Worm (Caenorhabditis elegans) whole organism, L2 larva: ENCODE data around the gene C28F5.1.

Experiments
- C34F6.9 ChIP-seq: fragments of 150-350 bp; optimal IDR thresholded peaks from 2 replicates; lab custom pipeline; 2014; ENCODE audit warnings: missing biosample characterization, missing genetic modification characterization
- F13H6.1 ChIP-seq: sonication (generic microtip); optimal IDR thresholded peaks from 2 replicates; lab custom pipeline; 2016; ENCODE audit warnings: missing genetic modification characterization, missing compliant biosample characterization
- R02D3.7 ChIP-seq: fragments of 150-350 bp; optimal IDR thresholded peaks from 2 replicates; lab custom pipeline; 2014; ENCODE audit warnings: missing biosample characterization, missing genetic modification characterization
- Y55F3AM.14 ChIP-seq: fragments of 200-800 bp; sonication (Bioruptor generic); optimal IDR thresholded peaks from 2 replicates; lab custom pipeline; 2018; ENCODE audit warnings: mild to moderate bottlenecking, missing genetic modification characterization, missing compliant biosample characterization
- ZK546.5 ChIP-seq: sonication (generic microtip); optimal IDR thresholded peaks from 2 replicates; lab custom pipeline; 2017; ENCODE audit warnings: missing biosample characterization, missing genetic modification characterization
- alr-1 ChIP-seq: fragments of 150-350 bp; optimal IDR thresholded peaks from 2 replicates; lab custom pipeline; 2014; ENCODE audit warnings: missing biosample characterization, missing genetic modification characterization
- ama-1 ChIP-seq: fragments of 150-350 bp; optimal IDR thresholded peaks from 2 replicates; lab custom pipeline; 2018; ENCODE audit warnings: inconsistent platforms
- ceh-16 ChIP-seq: fragments of 150-350 bp; optimal IDR thresholded peaks from 2 replicates; lab custom pipeline; 2014; ENCODE audit warnings: missing biosample characterization, missing genetic modification characterization
- ceh-82 ChIP-seq: fragments of 150-350 bp; optimal IDR thresholded peaks from 2 replicates; lab custom pipeline; 2014; ENCODE audit warnings: missing biosample characterization, missing genetic modification characterization
- crh-2 ChIP-seq: sonication (generic microtip); optimal IDR thresholded peaks from 2 replicates; lab custom pipeline; 2017; ENCODE audit warnings: missing biosample characterization, missing genetic modification characterization
- dmd-4 ChIP-seq: sonication (generic microtip); optimal IDR thresholded peaks from 2 replicates; lab custom pipeline; 2017; ENCODE audit warnings: missing biosample characterization, missing genetic modification characterization
- egl-27 ChIP-seq: sonication (generic microtip); optimal IDR thresholded peaks from 3 replicates; lab custom pipeline; 2017; ENCODE audit warnings: missing biosample characterization, missing genetic modification reagents, missing genetic modification characterization
- elt-1 ChIP-seq: fragments of 150-350 bp; optimal IDR thresholded peaks from 2 replicates; lab custom pipeline; 2014; ENCODE audit warnings: missing biosample characterization, missing genetic modification characterization
- elt-3 ChIP-seq: sonication (generic microtip); optimal IDR thresholded peaks from 2 replicates; lab custom pipeline; 2017; ENCODE audit warnings: missing biosample characterization, missing genetic modification characterization
- fos-1 ChIP-seq: fragments of 150-350 bp; optimal IDR thresholded peaks from 2 replicates; lab custom pipeline; 2014; ENCODE audit warnings: missing biosample characterization, missing genetic modification characterization
- gmeb-1 ChIP-seq: fragments of 150-350 bp; optimal IDR thresholded peaks from 2 replicates; lab custom pipeline; 2014; ENCODE audit warnings: missing biosample characterization, missing genetic modification characterization
- lin-11 ChIP-seq: fragments of 150-350 bp; sonication (generic microtip); optimal IDR thresholded peaks from 2 replicates; lab custom pipeline; 2014; ENCODE audit warnings: missing biosample characterization, missing genetic modification characterization, inconsistent platforms, mixed read lengths
- lin-13 ChIP-seq: fragments of 150-350 bp; optimal IDR thresholded peaks from 2 replicates; lab custom pipeline; 2014; ENCODE audit warnings: missing biosample characterization, missing genetic modification reagents, missing genetic modification characterization
- lin-39 ChIP-seq: fragments of 150-350 bp; optimal IDR thresholded peaks from 2 replicates; lab custom pipeline; 2014; ENCODE audit warnings: missing biosample characterization, missing genetic modification reagents, missing genetic modification characterization
- lsy-2 ChIP-seq, 2 experiments: fragments of 150-350 bp in 1 of 2; sonication (generic microtip) in 1 of 2; optimal IDR thresholded peaks; 2 replicates each; lab custom pipeline; 2014 to 2017; ENCODE audit warnings: missing biosample characterization in 2 of 2, missing genetic modification characterization in 2 of 2
- mab-5 ChIP-seq: fragments of 150-350 bp; optimal IDR thresholded peaks from 2 replicates; lab custom pipeline; 2014; ENCODE audit warnings: missing biosample characterization, missing genetic modification characterization
- mbf-1 ChIP-seq: sonication (generic microtip); optimal IDR thresholded peaks from 2 replicates; lab custom pipeline; 2017; ENCODE audit warnings: missing biosample characterization, missing genetic modification characterization
- mdl-1 ChIP-seq, 2 experiments: fragments of 150-350 bp in 1 of 2; sonication (generic microtip) in 1 of 2; optimal IDR thresholded peaks; 2 replicates each; lab custom pipeline; 2017; ENCODE audit warnings: missing biosample characterization in 2 of 2, missing genetic modification characterization in 2 of 2
- nhr-10 ChIP-seq: sonication (generic microtip); optimal IDR thresholded peaks from 2 replicates; lab custom pipeline; 2017; ENCODE audit warnings: missing biosample characterization, missing genetic modification characterization
- nhr-11 ChIP-seq: fragments of 150-350 bp; optimal IDR thresholded peaks from 2 replicates; lab custom pipeline; 2014; ENCODE audit warnings: missing biosample characterization, missing genetic modification characterization
- nhr-12 ChIP-seq: fragments of 150-350 bp; optimal IDR thresholded peaks from 2 replicates; lab custom pipeline; 2014; ENCODE audit warnings: missing biosample characterization, missing genetic modification characterization
- nhr-129 ChIP-seq: fragments of 150-350 bp; optimal IDR thresholded peaks from 2 replicates; lab custom pipeline; 2014; ENCODE audit warnings: missing biosample characterization, missing genetic modification characterization
- nhr-21 ChIP-seq: fragments of 150-350 bp; optimal IDR thresholded peaks from 2 replicates; lab custom pipeline; 2014; ENCODE audit warnings: missing biosample characterization, missing genetic modification characterization
- nhr-23 ChIP-seq: fragments of 150-350 bp; optimal IDR thresholded peaks from 2 replicates; lab custom pipeline; 2014; ENCODE audit warnings: missing biosample characterization, missing genetic modification reagents, missing genetic modification characterization
- nhr-25 ChIP-seq: fragments of 150-350 bp; sonication (generic microtip); optimal IDR thresholded peaks from 3 replicates; lab custom pipeline; 2014; ENCODE audit warnings: missing biosample characterization, missing genetic modification characterization
- nhr-6 ChIP-seq: fragments of 150-350 bp; optimal IDR thresholded peaks from 2 replicates; lab custom pipeline; 2014; ENCODE audit warnings: missing biosample characterization, missing genetic modification characterization
- nhr-77 ChIP-seq: fragments of 150-350 bp; optimal IDR thresholded peaks from 2 replicates; lab custom pipeline; 2014; ENCODE audit warnings: missing biosample characterization, missing genetic modification characterization
- peb-1 ChIP-seq: fragments of 150-350 bp; optimal IDR thresholded peaks from 2 replicates; lab custom pipeline; 2014; ENCODE audit warnings: missing biosample characterization, missing genetic modification characterization
- sem-4 ChIP-seq: fragments of 150-350 bp; optimal IDR thresholded peaks from 2 replicates; lab custom pipeline; 2014; ENCODE audit warnings: missing biosample characterization, missing genetic modification reagents, missing genetic modification characterization
- skn-1 ChIP-seq: sonication (generic microtip); optimal IDR thresholded peaks from 2 replicates; lab custom pipeline; 2017; ENCODE audit warnings: missing biosample characterization, missing genetic modification characterization
- sma-3 ChIP-seq: sonication (generic microtip); optimal IDR thresholded peaks from 2 replicates; lab custom pipeline; 2016; ENCODE audit warnings: missing genetic modification reagents, missing genetic modification characterization, missing compliant biosample characterization
- sma-9 ChIP-seq, 2 experiments: fragments of 150-350 bp in 1 of 2; sonication (generic microtip) in 1 of 2; optimal IDR thresholded peaks; 2 replicates each; lab custom pipeline; 2014 to 2016; ENCODE audit warnings: missing genetic modification characterization in 2 of 2, mild to moderate bottlenecking in 1 of 2, missing biosample characterization in 1 of 2, missing compliant biosample characterization in 1 of 2, missing genetic modification reagents in 1 of 2, moderate library complexity in 1 of 2
- snpc-4 ChIP-seq: fragments of 150-350 bp; optimal IDR thresholded peaks from 2 replicates; lab custom pipeline; 2014; ENCODE audit warnings: missing biosample characterization, missing genetic modification characterization
- unc-39 ChIP-seq: fragments of 150-350 bp; optimal IDR thresholded peaks from 2 replicates; lab custom pipeline; 2014; ENCODE audit warnings: missing biosample characterization, missing genetic modification characterization
- unc-62 ChIP-seq: fragments of 150-350 bp; optimal IDR thresholded peaks from 2 replicates; lab custom pipeline; 2014; ENCODE audit warnings: missing biosample characterization, missing genetic modification reagents, missing genetic modification characterization
- zag-1 ChIP-seq: fragments of 150-350 bp; optimal IDR thresholded peaks from 2 replicates; lab custom pipeline; 2014; ENCODE audit warnings: missing biosample characterization, missing genetic modification characterization
- ztf-1 ChIP-seq: fragments of 200-800 bp; sonication (Bioruptor generic); conservative IDR thresholded peaks from 2 replicates; pipeline ENCODE4 v1.3.6; 2022; ENCODE audit warnings: missing genetic modification characterization, missing compliant biosample characterization
- ztf-4 ChIP-seq: fragments of 150-350 bp; optimal IDR thresholded peaks from 2 replicates; lab custom pipeline; 2014; ENCODE audit warnings: missing biosample characterization, missing genetic modification characterization

Gene C28F5.1

DNA sequence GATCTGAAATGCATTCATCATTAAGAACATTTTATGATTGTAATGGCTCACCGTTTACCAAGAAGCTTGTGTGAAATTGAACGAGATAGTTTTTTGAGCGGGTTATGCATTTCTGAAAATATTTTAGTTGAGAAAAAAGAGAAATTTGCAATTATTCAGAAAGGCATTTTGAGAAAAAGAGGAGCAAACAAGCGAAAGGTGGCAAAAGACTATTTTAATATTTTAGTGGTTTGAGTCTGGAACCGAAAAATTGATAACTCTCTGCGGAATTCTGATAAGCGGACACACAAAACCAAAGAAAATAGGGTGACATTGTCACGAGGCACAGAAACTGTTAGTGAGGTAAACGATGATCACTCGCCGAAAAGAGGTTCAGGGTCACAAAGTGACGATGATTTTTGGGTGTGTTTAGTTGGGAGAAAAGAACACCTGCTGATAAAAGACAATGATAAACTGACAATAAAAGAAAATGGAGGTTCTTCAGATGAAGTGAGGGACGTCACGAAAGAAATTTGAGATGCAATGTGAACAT lies 49.7 kb downstream of the C28F5.1 start:
- no peak for TF ChIP-seq zag-1
- peak; percentile 21 for TF ChIP-seq nhr-129 (tag; lab: Kevin White, UChicago)
- no peak for TF ChIP-seq ztf-4
- peak; percentile 16 for TF ChIP-seq nhr-21 (tag; lab: Kevin White, UChicago)
- TF ChIP-seq sma-3: peak; percentile 82
- peak; percentile 88 for TF ChIP-seq sma-9 (GFP tag; optimal IDR thresholded peaks at IDR 0.05; lab: Kevin White, UChicago)
- TF ChIP-seq sma-9 (tag; optimal IDR thresholded peaks at IDR 0.05; lab: Kevin White, UChicago): no peak
- peak in 1 of 2 experiments; percentile 6 for TF ChIP-seq lsy-2 (tag; optimal IDR thresholded peaks at IDR 0.05; lab: Kevin White, UChicago)
- peak; percentile 3 for TF ChIP-seq egl-27 (tag; lab: Kevin White, UChicago)
- no peak for TF ChIP-seq mbf-1 (tag; lab: Kevin White, UChicago)
- peak; percentile 14 for TF ChIP-seq nhr-25 (tag; lab: Kevin White, UChicago)
- TF ChIP-seq lin-39 (tag; lab: Kevin White, UChicago): no peak
- no peak for TF ChIP-seq nhr-77 (tag; lab: Kevin White, UChicago)
- no peak for TF ChIP-seq elt-1 (tag; lab: Kevin White, UChicago)
- no peak for TF ChIP-seq C34F6.9
- TF ChIP-seq nhr-10 (tag; lab: Kevin White, UChicago): no peak
- TF ChIP-seq dmd-4 (tag; lab: Kevin White, UChicago): no peak
- no peak for TF ChIP-seq mab-5 (tag; lab: Kevin White, UChicago)
- TF ChIP-seq crh-2 (tag; lab: Kevin White, UChicago): peak; percentile 71
- no peak for TF ChIP-seq peb-1 (tag; lab: Kevin White, UChicago)
- no peak for TF ChIP-seq ceh-82 (tag; lab: Kevin White, UChicago)
- no peak for TF ChIP-seq lin-13 (GFP tag; lab: Kevin White, UChicago)
- no peak for TF ChIP-seq unc-62 (GFP tag; lab: Kevin White, UChicago)
- no peak for TF ChIP-seq snpc-4 (tag; lab: Kevin White, UChicago)
- peak; percentile 50 for TF ChIP-seq gmeb-1 (tag; lab: Kevin White, UChicago)
- TF ChIP-seq R02D3.7 (tag; lab: Kevin White, UChicago): no peak
- TF ChIP-seq skn-1 (tag; lab: Kevin White, UChicago): no peak
- no peak for TF ChIP-seq alr-1 (tag; lab: Kevin White, UChicago)
- TF ChIP-seq nhr-12: no peak
- no peak for TF ChIP-seq unc-39 (tag; lab: Kevin White, UChicago)
- TF ChIP-seq F13H6.1: peak; percentile 60
- peak; percentile 91 for TF ChIP-seq fos-1 (tag; lab: Kevin White, UChicago)
- no peak for TF ChIP-seq ztf-1
- no peak for TF ChIP-seq mdl-1 (tag; optimal IDR thresholded peaks at IDR 0.05; lab: Kevin White, UChicago)
- TF ChIP-seq nhr-6 (tag; lab: Kevin White, UChicago): no peak
- TF ChIP-seq nhr-11 (tag; lab: Kevin White, UChicago): no peak
- no peak for TF ChIP-seq ZK546.5 (tag; lab: Kevin White, UChicago)
- peak; percentile 6 for TF ChIP-seq Y55F3AM.14
- TF ChIP-seq lin-11 (tag; lab: Kevin White, UChicago): no peak
- no peak for TF ChIP-seq nhr-23
- no peak for TF ChIP-seq elt-3 (tag; lab: Kevin White, UChicago)
- no peak for TF ChIP-seq sem-4 (tag; lab: Kevin White, UChicago)
- TF ChIP-seq ceh-16 (tag; lab: Kevin White, UChicago): no peak
- TF ChIP-seq ama-1: no peak

DNA sequence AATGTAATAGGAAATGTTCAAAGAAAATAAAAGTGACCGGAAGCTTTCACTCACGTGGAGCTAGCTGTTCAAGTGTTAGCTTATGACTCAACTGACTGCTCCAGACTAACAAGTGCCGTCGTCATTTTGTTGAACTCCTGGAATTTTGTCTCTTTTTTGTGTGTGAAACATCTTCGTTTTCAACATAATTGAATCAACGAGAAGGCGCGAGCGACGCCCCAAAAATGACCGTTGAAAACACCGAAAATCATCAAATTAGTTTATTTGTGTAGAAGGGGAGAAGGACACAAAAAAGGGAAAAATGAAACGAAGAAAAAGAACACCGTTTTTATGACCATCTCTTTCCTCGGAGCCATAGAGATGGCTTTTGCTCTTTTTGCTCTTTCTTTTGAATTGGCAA lies 50.3 kb downstream of the C28F5.1 start, which contains the start of gene ZK1290.14:
Gene ZK1290.14 (minus strand): TSS at position 139 of the 400 bp plus-strand sequence.
- no peak for TF ChIP-seq R02D3.7 (tag; lab: Kevin White, UChicago)
- peak; percentile 51 for TF ChIP-seq sem-4 (tag; lab: Kevin White, UChicago)
